Fruit fly (Drosophila melanogaster): Measurements from ENCODE around the gene CG7133.

CG7133 gene

dm6 chr3L:22071687-22072394 is 2.5 kb downstream of the CG7133 start, which contains the start of gene CG7139 (continued):
- TF ChIP-seq CG6254 (GFP tag; optimal IDR thresholded peaks at IDR 0.05) = no peak
- TF ChIP-seq CG4707 (GFP tag; optimal IDR thresholded peaks at IDR 0.05) = no peak
- no peak for TF ChIP-seq NfI (GFP tag; optimal IDR thresholded peaks at IDR 0.05)
- no peak for TF ChIP-seq NC2α (GFP tag; optimal IDR thresholded peaks at IDR 0.05)
- TF ChIP-seq CG13775 (GFP tag; optimal IDR thresholded peaks at IDR 0.05) = peak; percentile 9
- no peak for TF ChIP-seq Ets65A (GFP tag)
- TF ChIP-seq stc (GFP tag; IDR thresholded peaks at IDR 0.05) = no peak
- TF ChIP-seq Sry-δ (GFP tag; optimal IDR thresholded peaks at IDR 0.05) = peak; percentile 72
- TF ChIP-seq CG17802 (tag; optimal IDR thresholded peaks at IDR 0.05) = no peak
- no peak for TF ChIP-seq Taf1 (GFP tag; IDR thresholded peaks at IDR 0.05)
- no peak for TF ChIP-seq CG18599 (GFP tag; optimal IDR thresholded peaks at IDR 0.05)
- TF ChIP-seq CG8478 (optimal IDR thresholded peaks at IDR 0.05) = no peak
- no peak for TF ChIP-seq dimm (GFP tag; IDR thresholded peaks at IDR 0.05)
- TF ChIP-seq Lhr (GFP tag; optimal IDR thresholded peaks at IDR 0.05) = no peak
- TF ChIP-seq CG10959 (GFP tag; IDR thresholded peaks at IDR 0.05) = no peak
- no peak for TF ChIP-seq Lpt (GFP tag; optimal IDR thresholded peaks at IDR 0.05)
- no peak for TF ChIP-seq Oli (tag; optimal IDR thresholded peaks at IDR 0.05)
- no peak for TF ChIP-seq CG2875 (GFP tag; optimal IDR thresholded peaks at IDR 0.05)
- no peak for TF ChIP-seq dmrt11E (tag; optimal IDR thresholded peaks at IDR 0.05)
- TF ChIP-seq fd96Cb (tag; optimal IDR thresholded peaks at IDR 0.05) = no peak
- TF ChIP-seq gfzf (GFP tag; optimal IDR thresholded peaks at IDR 0.05) = no peak
- TF ChIP-seq CkIIα-i1 (GFP tag; IDR thresholded peaks at IDR 0.05) = no peak
- TF ChIP-seq B-H1 (GFP tag; IDR thresholded peaks at IDR 0.05) = no peak
- TF ChIP-seq disco-r (GFP tag; optimal IDR thresholded peaks at IDR 0.05) = no peak
- no peak for TF ChIP-seq CG33213 (GFP tag; optimal IDR thresholded peaks at IDR 0.05)
- no peak for TF ChIP-seq abd-A (tag; optimal IDR thresholded peaks at IDR 0.05)
- no peak for TF ChIP-seq Spps (tag; optimal IDR thresholded peaks at IDR 0.05)
- no peak for TF ChIP-seq zen (tag; optimal IDR thresholded peaks at IDR 0.05)
- no peak for TF ChIP-seq jigr1 (GFP tag; IDR thresholded peaks at IDR 0.05)
- TF ChIP-seq CG13123 (GFP tag; optimal IDR thresholded peaks at IDR 0.05) = no peak
- TF ChIP-seq dan (GFP tag; IDR thresholded peaks at IDR 0.05) = no peak
- no peak for TF ChIP-seq croc (GFP tag; conservative IDR thresholded peaks at IDR 0.05)
- TF ChIP-seq CG5180 (GFP tag; optimal IDR thresholded peaks at IDR 0.05) = no peak
- no peak for TF ChIP-seq gsb-n (tag; optimal IDR thresholded peaks at IDR 0.05)
- no peak for TF ChIP-seq eve (GFP tag; optimal IDR thresholded peaks at IDR 0.05)
- no peak for TF ChIP-seq Sox102F (GFP tag; optimal IDR thresholded peaks at IDR 0.05)
- TF ChIP-seq br (optimal IDR thresholded peaks at IDR 0.05) = no peak
- TF ChIP-seq CG12155 (GFP tag; optimal IDR thresholded peaks at IDR 0.05) = no peak
- TF ChIP-seq Usf (GFP tag; optimal IDR thresholded peaks at IDR 0.05) = no peak
- peak; percentile 48 for TF ChIP-seq CG12659 (GFP tag; optimal IDR thresholded peaks at IDR 0.05)
- no peak for TF ChIP-seq CG10321 (GFP tag; IDR thresholded peaks at IDR 0.05)
- peak; percentile 42; the same call in 1 of the 3 replicates for TF ChIP-seq CG34422 (GFP tag; IDR thresholded peaks at IDR 0.05)
- no peak for TF ChIP-seq CG11504 (tag; optimal IDR thresholded peaks at IDR 0.05)
- TF ChIP-seq CG18262 (tag; optimal IDR thresholded peaks at IDR 0.05) = no peak
- no peak for TF ChIP-seq NFAT (GFP tag; IDR thresholded peaks at IDR 0.05)
- no peak for TF ChIP-seq Stat92E (GFP tag; optimal IDR thresholded peaks at IDR 0.05)
- no peak for TF ChIP-seq gro (GFP tag; optimal IDR thresholded peaks at IDR 0.05)
- TF ChIP-seq ewg (GFP tag; optimal IDR thresholded peaks at IDR 0.05) = no peak
- no peak for TF ChIP-seq NK7.1 (GFP tag; optimal IDR thresholded peaks at IDR 0.05)
- TF ChIP-seq BEAF-32 (GFP tag; optimal IDR thresholded peaks at IDR 0.05) = peak; percentile 81

All from whole organism, embryonic.